Worm (Caenorhabditis elegans): ENCODE results near the gene srw-16.
"Not testable (repeated sequence)": the region's sequence is repeated elsewhere in the genome, so short reads cannot be mapped to it uniquely, and the experiment has no call there.

srw-16 gene

DNA sequence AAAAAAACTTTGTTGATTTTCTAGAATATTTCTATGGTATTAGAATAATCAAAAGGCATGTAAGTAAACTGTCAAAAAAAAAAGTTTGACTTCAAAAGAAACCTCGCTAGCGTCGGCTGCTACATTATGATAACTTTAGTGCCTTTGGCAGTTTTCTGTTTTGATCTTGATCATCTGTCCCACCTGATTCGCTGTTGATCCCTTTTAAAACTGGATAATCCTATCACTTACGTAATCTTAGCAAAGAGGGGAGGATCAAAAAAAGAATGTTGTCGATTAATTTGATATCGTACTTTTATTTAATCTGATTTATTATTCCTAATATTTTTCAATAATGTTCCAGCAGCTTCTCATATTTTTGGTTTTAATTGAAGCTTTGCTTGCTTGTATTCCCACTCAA is 14.8 kb downstream of the srw-16 start, which contains the start of gene M01B2.8:
Gene M01B2.8, plus strand, starts transcription at position 301 of the 400 bp plus-strand sequence.
- TF ChIP-seq nfyb-1 (GFP tag; IDR thresholded peaks at IDR 0.05): no peak

DNA sequence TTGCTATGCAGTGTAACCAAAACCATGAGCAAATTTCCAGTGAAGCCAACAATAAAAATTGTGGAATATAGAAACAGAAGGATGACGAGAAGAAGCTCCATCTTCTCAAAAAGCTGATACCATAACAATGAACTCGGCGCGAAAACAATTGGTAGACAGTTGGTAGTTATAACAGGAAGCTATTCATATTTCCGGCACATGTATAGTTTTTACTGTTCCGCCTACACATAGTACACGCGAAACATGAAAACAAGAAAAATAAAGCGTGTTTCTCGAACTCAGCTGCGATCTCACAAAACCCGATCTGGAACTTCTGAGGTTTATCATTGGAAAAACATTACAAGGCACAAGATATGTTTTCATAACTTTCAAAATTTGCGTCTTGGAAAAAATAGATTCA is 15.6 kb downstream of the srw-16 start, which contains the start of gene srsx-37:
Gene srsx-37, minus strand, starts transcription at position 101 of the 400 bp plus-strand sequence.
- TF ChIP-seq nhr-27 (tag; optimal IDR thresholded peaks at IDR 0.05) (no peak), aptf-2 (GFP tag; conservative IDR thresholded peaks at IDR 0.05) (no peak), T26A5.8 (tag; optimal IDR thresholded peaks at IDR 0.05) (no peak), lin-26 (GFP tag; IDR thresholded peaks at IDR 0.05) (no peak), attf-3 (GFP tag; conservative IDR thresholded peaks at IDR 0.05) (no peak), repo-1 (tag; optimal IDR thresholded peaks at IDR 0.05) (no peak), F52B5.7 (tag; optimal IDR thresholded peaks at IDR 0.05) (no peak), B0019.2 (GFP tag; conservative IDR thresholded peaks at IDR 0.05) (no peak), tbx-9 (tag; optimal IDR thresholded peaks at IDR 0.05; ENCODE audit: borderline replicate concordance) (no peak), F22D6.2 (tag; optimal IDR thresholded peaks at IDR 0.05) (no peak), dpl-1 (GFP tag; optimal IDR thresholded peaks at IDR 0.05) (no peak), ccch-3 (GFP tag; optimal IDR thresholded peaks at IDR 0.05) (no peak), nhr-179 (tag; optimal IDR thresholded peaks at IDR 0.05) (no peak), let-526 (GFP tag; IDR thresholded peaks at IDR 0.05) (no peak)

DNA sequence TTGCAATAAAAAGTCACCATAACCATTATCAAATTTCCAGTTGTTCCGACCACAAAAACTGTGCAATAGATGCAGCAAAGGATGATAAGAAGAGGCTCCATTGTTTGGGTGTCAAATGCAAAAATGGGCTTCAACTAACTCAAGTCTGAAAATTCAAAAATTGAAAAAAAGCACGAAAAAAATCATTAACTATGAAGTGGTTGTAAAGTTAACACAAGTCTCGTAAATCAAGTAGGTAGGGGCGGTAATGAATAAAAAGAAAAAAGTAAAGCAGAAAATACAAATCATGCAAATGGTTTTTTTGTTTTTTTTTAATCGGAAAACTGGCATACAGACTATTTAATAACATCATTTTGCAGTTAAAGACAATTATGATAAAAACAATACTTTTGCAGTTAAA is 18.0 kb downstream of the srw-16 start, which contains the start of gene srsx-39:
Gene srsx-39, minus strand, starts transcription at position 101 of the 400 bp plus-strand sequence.
- not testable (repeated sequence) for TF ChIP-seq hmg-1.2 (GFP tag; IDR thresholded peaks at IDR 0.05); ztf-28 (GFP tag; IDR thresholded peaks at IDR 0.05); lir-1 (GFP tag; conservative IDR thresholded peaks at IDR 0.05)

DNA sequence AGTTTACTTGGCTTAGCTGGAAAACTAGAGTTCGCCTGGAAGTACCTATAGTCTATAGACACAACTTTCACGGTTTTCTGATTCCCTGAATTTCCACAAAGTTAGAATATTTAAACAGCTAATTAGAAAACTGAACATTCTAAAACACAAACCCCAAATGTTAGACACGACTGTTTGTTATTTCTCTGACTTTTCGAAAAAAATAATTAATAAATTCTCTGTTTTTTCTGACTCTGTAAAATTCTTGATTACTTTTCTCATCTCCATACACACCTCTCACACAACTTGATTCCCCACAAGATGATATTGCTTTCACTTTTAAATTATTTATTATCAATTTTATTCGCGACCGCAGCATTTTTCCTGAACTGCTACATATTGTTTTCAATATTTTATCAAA is 21.1 kb downstream of the srw-16 start, which contains the start of gene srbc-75:
Gene srbc-75, plus strand, starts transcription at position 301 of the 400 bp plus-strand sequence.
- TF ChIP-seq F22D6.2 (tag; optimal IDR thresholded peaks at IDR 0.05) (no peak), D2030.7 (GFP tag; IDR thresholded peaks at IDR 0.05) (no peak), athp-1 (tag; optimal IDR thresholded peaks at IDR 0.05) (no peak), attf-3 (GFP tag; conservative IDR thresholded peaks at IDR 0.05) (no peak)

DNA sequence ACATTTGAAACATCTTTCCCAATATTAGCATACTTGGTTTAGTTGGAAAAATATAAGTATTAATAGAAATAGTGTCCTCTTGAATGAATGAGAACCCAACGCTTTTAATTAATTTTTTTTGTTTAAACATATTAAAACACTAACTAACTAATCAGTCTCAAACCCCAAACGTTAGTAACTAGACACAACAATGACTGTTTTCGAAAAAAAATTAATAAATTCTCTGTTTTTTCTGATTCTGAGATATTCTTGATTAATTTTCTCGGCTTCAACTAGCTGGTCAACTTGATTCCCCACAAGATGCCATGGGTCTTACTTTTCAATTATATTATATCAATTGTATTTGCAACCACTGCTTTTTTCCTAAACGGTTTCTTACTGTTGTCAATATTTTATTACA is 22.6 kb downstream of the srw-16 start, which contains the start of gene srbc-76:
Gene srbc-76, plus strand, starts transcription at position 301 of the 400 bp plus-strand sequence.
- TF ChIP-seq ekl-4 (GFP tag; IDR thresholded peaks at IDR 0.05) (no peak), egrh-3 (GFP tag; IDR thresholded peaks at IDR 0.05) (no peak), F57C9.4 (tag; optimal IDR thresholded peaks at IDR 0.05) (no peak), mes-4 (tag; optimal IDR thresholded peaks at IDR 0.05) (no peak), nhr-80 (tag; optimal IDR thresholded peaks at IDR 0.05) (no peak), egl-18 (GFP tag; IDR thresholded peaks at IDR 0.05) (no peak), ztf-25 (GFP tag; IDR thresholded peaks at IDR 0.05) (no peak), snpc-4 (GFP tag; optimal IDR thresholded peaks at IDR 0.05) (no peak), snpc-4 (tag; optimal IDR thresholded peaks at IDR 0.05) (no peak), hsf-1 (GFP tag; IDR thresholded peaks at IDR 0.05) (no peak), dpl-1 (GFP tag; optimal IDR thresholded peaks at IDR 0.05) (no peak), lag-1 (GFP tag; IDR thresholded peaks at IDR 0.05) (no peak), egl-44 (GFP tag; IDR thresholded peaks at IDR 0.05) (no peak), Y53G8AR.9 (GFP tag; conservative IDR thresholded peaks at IDR 0.05) (no peak)

Data from whole organism, young adult.